Fruit fly (Drosophila melanogaster): Measurements from ENCODE around the gene Faf2.

Faf2 gene

DNA sequence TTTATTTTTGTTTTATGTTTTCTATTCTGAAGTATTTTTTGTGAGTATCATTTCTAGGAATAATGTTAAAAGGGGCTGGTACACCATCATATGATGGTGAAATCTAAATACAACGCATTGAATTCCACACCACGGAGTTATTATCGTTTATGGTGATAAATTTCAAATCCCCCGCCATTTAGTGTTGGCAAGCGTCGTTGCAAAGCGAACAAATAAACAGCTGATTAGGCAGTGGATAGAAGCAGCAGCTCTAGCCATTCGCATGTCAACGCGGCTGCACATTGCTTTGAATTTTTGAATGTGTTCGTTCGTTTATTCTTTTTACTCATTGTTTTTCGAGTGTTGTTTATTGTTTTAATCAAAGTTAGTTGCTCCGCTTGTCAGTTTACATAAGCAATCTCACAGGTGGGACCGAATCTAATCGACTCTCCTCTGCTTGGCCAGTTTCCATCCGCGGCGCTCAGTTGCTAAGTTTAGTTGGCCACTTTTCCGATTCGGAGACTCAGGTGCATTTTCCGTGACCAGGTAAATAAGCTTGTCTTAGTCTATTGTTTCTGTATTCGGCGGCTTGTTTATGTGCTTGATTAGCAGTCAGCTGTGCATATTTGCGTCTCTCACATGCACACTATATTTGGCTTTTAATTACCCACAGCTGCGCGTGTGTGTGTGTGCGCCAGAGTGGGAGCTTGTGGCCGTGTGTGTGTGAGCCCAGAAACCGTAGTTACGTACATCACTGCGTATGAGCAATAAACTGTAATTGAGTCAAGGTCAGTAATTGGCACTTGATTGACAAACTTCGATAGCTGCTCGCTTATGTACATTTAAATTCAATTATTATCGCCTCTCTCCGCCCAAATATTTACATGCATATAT, 31.3 kb downstream of the Faf2 start, which contains the start of the genes Mst36Fa and CG31751 (continued):
- peak; percentile 46; the same call in 1 of the 3 replicates for TF ChIP-seq CG6175 (GFP tag; IDR thresholded peaks at IDR 0.05)
- TF ChIP-seq CG5180 (GFP tag; optimal IDR thresholded peaks at IDR 0.05) = peak; percentile 80
- TF ChIP-seq CG32767 (GFP tag; IDR thresholded peaks at IDR 0.05) = peak; percentile 60
- no peak for TF ChIP-seq ab (GFP tag; optimal IDR thresholded peaks at IDR 0.05)
- TF ChIP-seq CG9817 (tag; optimal IDR thresholded peaks at IDR 0.05) = peak; percentile 74
- peak; percentile 72 for TF ChIP-seq ftz-f1 (GFP tag; optimal IDR thresholded peaks at IDR 0.05)
- TF ChIP-seq Doc3 (GFP tag; IDR thresholded peaks at IDR 0.05; ENCODE audit: partially characterized antibody) = no peak
- TF ChIP-seq CG3726 (GFP tag; IDR thresholded peaks at IDR 0.05) = no peak
- peak; percentile 91 for TF ChIP-seq CG18599 (GFP tag; optimal IDR thresholded peaks at IDR 0.05)
- TF ChIP-seq vnd (GFP tag; IDR thresholded peaks at IDR 0.05; ENCODE audit: partially characterized antibody) = no peak
- TF ChIP-seq CG7963 (GFP tag; IDR thresholded peaks at IDR 0.05; ENCODE audit: partially characterized antibody) = no peak
- no peak for TF ChIP-seq Stat92E (GFP tag; optimal IDR thresholded peaks at IDR 0.05)
- TF ChIP-seq CG9437 (GFP tag; optimal IDR thresholded peaks at IDR 0.05) = peak; percentile 19
- TF ChIP-seq Sox100B (GFP tag; optimal IDR thresholded peaks at IDR 0.05) = peak; percentile 86
- TF ChIP-seq mirr (GFP tag; optimal IDR thresholded peaks at IDR 0.05) = peak; percentile 94
- TF ChIP-seq CG34422 (GFP tag; IDR thresholded peaks at IDR 0.05) = peak; percentile 68; the same call in 1 of the 3 replicates
- no peak for TF ChIP-seq Lpt (GFP tag; optimal IDR thresholded peaks at IDR 0.05)
- peak; percentile 28 for TF ChIP-seq CG12744 (GFP tag; optimal IDR thresholded peaks at IDR 0.05)
- TF ChIP-seq amos (GFP tag; IDR thresholded peaks at IDR 0.05; ENCODE audit: partially characterized antibody) = no peak
- TF ChIP-seq fu2 (GFP tag; optimal IDR thresholded peaks at IDR 0.05) = peak; percentile 43
- TF ChIP-seq pan (optimal IDR thresholded peaks at IDR 0.05) = no peak
- TF ChIP-seq pan (GFP tag; optimal IDR thresholded peaks at IDR 0.05 in 1 of 2, IDR thresholded peaks at IDR 0.05 in 1 of 2) = peak in 1 of 2 experiments; percentile 60
- TF ChIP-seq Sox102F (GFP tag; optimal IDR thresholded peaks at IDR 0.05) = peak; percentile 67
- TF ChIP-seq zfh2 (GFP tag; optimal IDR thresholded peaks at IDR 0.05) = peak; percentile 31
- TF ChIP-seq TFAM (GFP tag; optimal IDR thresholded peaks at IDR 0.05) = no peak
- peak; percentile 76 for TF ChIP-seq Dek (tag; optimal IDR thresholded peaks at IDR 0.05)
- peak; percentile 2 for TF ChIP-seq Atf3 (GFP tag; optimal IDR thresholded peaks at IDR 0.05)
- TF ChIP-seq Chrac-16 (GFP tag; optimal IDR thresholded peaks at IDR 0.05) = no peak
- TF ChIP-seq CG11456 (GFP tag; IDR thresholded peaks at IDR 0.05) = peak; percentile 83
- TF ChIP-seq croc (GFP tag; conservative IDR thresholded peaks at IDR 0.05) = no peak
- no peak for TF ChIP-seq dimm (GFP tag; IDR thresholded peaks at IDR 0.05)
- peak; percentile 82 for TF ChIP-seq CG16863 (GFP tag; optimal IDR thresholded peaks at IDR 0.05)
- peak; percentile 93 for TF ChIP-seq CG6813 (GFP tag; optimal IDR thresholded peaks at IDR 0.05)
- TF ChIP-seq fd3F (GFP tag; optimal IDR thresholded peaks at IDR 0.05) = peak; percentile 88
- TF ChIP-seq fd102C (GFP tag; optimal IDR thresholded peaks at IDR 0.05) = no peak
- peak; percentile 50 for TF ChIP-seq CG9876 (GFP tag; optimal IDR thresholded peaks at IDR 0.05)
- TF ChIP-seq slbo (GFP tag; IDR thresholded peaks at IDR 0.05) = peak; percentile 45
- peak; percentile 88 for TF ChIP-seq wek (GFP tag; optimal IDR thresholded peaks at IDR 0.05)
- TF ChIP-seq CG15073 (GFP tag; optimal IDR thresholded peaks at IDR 0.05) = no peak
- TF ChIP-seq gt (GFP tag; IDR thresholded peaks at IDR 0.05) = no peak
- TF ChIP-seq tx (GFP tag; optimal IDR thresholded peaks at IDR 0.05) = peak; percentile 78
- 0 out of 2 replicates have a peak, but pooled peaks have one; percentile 15 for TF ChIP-seq Taf1 (GFP tag; IDR thresholded peaks at IDR 0.05)
- peak; percentile 92 for TF ChIP-seq HHEX (GFP tag; optimal IDR thresholded peaks at IDR 0.05)
- TF ChIP-seq dmrt11E (tag; optimal IDR thresholded peaks at IDR 0.05) = no peak
- TF ChIP-seq peb (GFP tag; IDR thresholded peaks at IDR 0.05) = no peak
- TF ChIP-seq gsb-n (tag; optimal IDR thresholded peaks at IDR 0.05) = no peak
- TF ChIP-seq ems (GFP tag; optimal IDR thresholded peaks at IDR 0.05) = peak; percentile 33
- TF ChIP-seq Eip74EF (GFP tag; optimal IDR thresholded peaks at IDR 0.05) = peak in 1 of 2 experiments; percentile 75
